Worm (Caenorhabditis elegans) whole organism, midembryonic: ENCODE data around the gene rips-1.

Experiments
- flt-1 ChIP-seq: fragments of 200-800 bp; sonication (Bioruptor generic); IDR thresholded peaks from 2 replicates; pipeline ENCODE4 v1.3.6; 2022; ENCODE audit warnings: missing genetic modification characterization, missing compliant biosample characterization
- klf-2 ChIP-seq: fragments of 200-800 bp; sonication (Bioruptor generic); conservative IDR thresholded peaks from 2 replicates; pipeline ENCODE4 v1.3.6; 2022; ENCODE audit warnings: missing genetic modification reagents, missing genetic modification characterization, missing compliant biosample characterization
- med-1 ChIP-seq: sonication (generic microtip); optimal IDR thresholded peaks from 2 replicates; lab custom pipeline; 2017; ENCODE audit warnings: missing genetic modification characterization, mild to moderate bottlenecking, missing compliant biosample characterization, antibody characterized with exemption, missing genetic modification reagents; ENCODE audit not compliant: insufficient read depth
- ref-1 ChIP-seq: fragments of 200-800 bp; sonication (Bioruptor generic); conservative IDR thresholded peaks from 2 replicates; pipeline ENCODE4 v1.3.6; 2022; ENCODE audit warnings: missing genetic modification reagents, missing genetic modification characterization, missing compliant biosample characterization
- ztf-23 ChIP-seq: fragments of 200-800 bp; sonication (Bioruptor generic); IDR thresholded peaks from 2 replicates; pipeline ENCODE4 v1.3.6; 2022; ENCODE audit warnings: missing genetic modification reagents, missing genetic modification characterization, missing compliant biosample characterization
- ztf-29 ChIP-seq: fragments of 200-800 bp; sonication (Bioruptor generic); IDR thresholded peaks from 2 replicates; pipeline ENCODE4 v1.3.6; 2022; ENCODE audit warnings: missing genetic modification reagents, missing genetic modification characterization, missing compliant biosample characterization

DNA sequence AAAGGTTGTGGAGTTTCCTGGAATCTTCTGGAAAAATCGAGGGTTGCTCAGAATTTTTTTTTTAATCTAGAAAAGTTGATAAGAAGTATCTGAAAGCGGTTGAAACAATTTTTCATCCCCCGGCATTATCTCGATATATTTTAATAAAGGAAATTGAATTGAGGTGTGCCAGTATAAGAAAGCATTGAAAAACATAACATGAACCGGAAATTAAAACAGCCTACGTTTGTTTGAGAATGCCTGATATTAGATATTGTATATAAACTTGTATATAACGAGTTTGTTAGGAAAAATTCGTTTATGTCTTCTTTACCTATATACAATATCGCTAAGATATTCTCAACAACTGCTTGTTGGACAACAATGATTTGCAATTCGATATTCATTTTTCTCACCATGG, 47.0 kb upstream of the rips-1 start, which contains the start of gene str-30:
- TF ChIP-seq ztf-29 (GFP tag; lab: Robert Waterston, UW) (no peak), flt-1 (GFP tag; lab: Robert Waterston, UW) (no peak), ztf-23 (GFP tag; lab: Robert Waterston, UW) (no peak), med-1 (GFP tag; lab: Kevin White, UChicago) (no peak), ref-1 (GFP tag; lab: Robert Waterston, UW) (no peak), klf-2 (GFP tag; lab: Robert Waterston, UW) (no peak)
